Worm (Caenorhabditis elegans): ENCODE data around the gene R07E3.4.

The R07E3.4 gene

ce11 chrX:10307495-10307894 is 25.7 kb downstream of the R07E3.4 start, which contains the start of gene F41E7.7:
Gene F41E7.7 (plus strand): TSS chrX:10307795.
- no peak for TF ChIP-seq F13C5.2 (tag; optimal IDR thresholded peaks at IDR 0.05)
- TF ChIP-seq sea-1 (GFP tag; conservative IDR thresholded peaks at IDR 0.05): no peak
- no peak for TF ChIP-seq flt-1 (GFP tag; IDR thresholded peaks at IDR 0.05)
- TF ChIP-seq tbx-37 (GFP tag; conservative IDR thresholded peaks at IDR 0.05): no peak

DNA sequence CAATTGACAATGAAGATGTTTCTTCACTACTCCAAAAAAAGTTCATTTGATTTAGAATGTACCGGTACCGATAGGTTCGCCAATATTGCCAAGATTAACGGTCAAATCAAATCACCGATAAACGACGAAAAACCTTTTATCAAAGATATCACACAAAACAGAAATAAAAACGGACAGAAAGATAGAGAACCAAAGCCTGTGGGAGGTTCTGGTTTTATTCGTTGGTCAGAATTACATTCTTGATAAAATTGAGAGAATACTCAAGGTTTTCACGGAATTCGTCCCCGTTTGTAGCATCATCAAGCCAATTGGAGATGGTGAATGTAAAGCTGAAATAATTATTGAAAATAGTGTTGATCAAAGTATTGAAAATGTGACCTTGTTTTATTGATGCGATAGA is 26.2 kb downstream of the R07E3.4 start:
- no peak for TF ChIP-seq sea-1 (GFP tag; conservative IDR thresholded peaks at IDR 0.05)
- no peak for TF ChIP-seq hnd-1 (tag; optimal IDR thresholded peaks at IDR 0.05)
- no peak for TF ChIP-seq ama-1 (optimal IDR thresholded peaks at IDR 0.05)
- TF ChIP-seq ets-7 (tag; optimal IDR thresholded peaks at IDR 0.05): no peak
- no peak for TF ChIP-seq hmg-4 (GFP tag; optimal IDR thresholded peaks at IDR 0.05)
- no peak for TF ChIP-seq B0310.2 (tag; optimal IDR thresholded peaks at IDR 0.05)
- no peak for TF ChIP-seq tra-4 (tag; optimal IDR thresholded peaks at IDR 0.05)
- no peak for TF ChIP-seq flt-1 (GFP tag; IDR thresholded peaks at IDR 0.05)
- TF ChIP-seq aly-1 (tag; optimal IDR thresholded peaks at IDR 0.05): no peak

DNA sequence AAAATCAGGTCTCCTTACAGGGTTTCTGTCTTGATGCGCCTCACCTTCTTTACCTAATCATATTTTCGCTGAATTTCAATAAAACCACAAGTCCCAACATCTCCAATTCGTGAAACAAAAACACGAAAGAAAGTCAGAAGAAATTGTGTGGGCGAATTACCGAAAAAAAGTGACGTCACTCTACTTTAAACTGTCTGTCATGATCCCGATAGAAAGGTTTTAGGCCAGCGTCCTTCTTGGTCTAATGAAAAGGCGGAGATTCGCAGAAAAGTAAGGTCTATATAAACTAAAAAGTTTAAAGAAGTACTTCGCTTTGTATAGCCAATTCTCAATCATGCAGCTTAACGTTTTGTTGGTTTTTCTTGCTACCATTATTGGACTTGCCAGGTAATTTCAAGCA is 26.9 kb downstream of the R07E3.4 start, which contains the start of gene cnc-8:
Gene cnc-8, plus strand, starts transcription at position 307 of the 400 bp plus-strand sequence.
- no peak for TF ChIP-seq hmg-4 (GFP tag; optimal IDR thresholded peaks at IDR 0.05)

- TF ChIP-seq aly-1 (tag; optimal IDR thresholded peaks at IDR 0.05): no peak
- TF ChIP-seq ets-7 (tag; optimal IDR thresholded peaks at IDR 0.05): no peak
- no peak for TF ChIP-seq flt-1 (GFP tag; IDR thresholded peaks at IDR 0.05)
- TF ChIP-seq tbx-37 (GFP tag; conservative IDR thresholded peaks at IDR 0.05): no peak
- TF ChIP-seq hmbx-1 (tag; optimal IDR thresholded peaks at IDR 0.05): no peak
- TF ChIP-seq ceh-36 (tag; optimal IDR thresholded peaks at IDR 0.05): no peak
- no peak for TF ChIP-seq F13C5.2 (tag; optimal IDR thresholded peaks at IDR 0.05)
- TF ChIP-seq tra-4 (tag; optimal IDR thresholded peaks at IDR 0.05): no peak
- TF ChIP-seq tbx-11 (GFP tag; IDR thresholded peaks at IDR 0.05): no peak
- no peak for TF ChIP-seq hmg-4 (GFP tag; optimal IDR thresholded peaks at IDR 0.05)
Measured at ce11 chrX:10304178-10304577, 29.0 kb downstream of the R07E3.4 start, which contains the start of gene fipr-21. Gene fipr-21 (plus strand): TSS chrX:10304529.

ce11 chrX:10302430-10302829 is 30.7 kb downstream of the R07E3.4 start, which contains the start of gene fip-5:
Gene fip-5 (plus strand): TSS chrX:10302741.
- TF ChIP-seq aly-1 (tag; optimal IDR thresholded peaks at IDR 0.05): no peak
- TF ChIP-seq F13C5.2 (tag; optimal IDR thresholded peaks at IDR 0.05): no peak
- no peak for TF ChIP-seq ets-7 (tag; optimal IDR thresholded peaks at IDR 0.05)
- no peak for TF ChIP-seq hnd-1 (tag; optimal IDR thresholded peaks at IDR 0.05)

- TF ChIP-seq tbx-37 (GFP tag; conservative IDR thresholded peaks at IDR 0.05): no peak
- TF ChIP-seq ets-7 (tag; optimal IDR thresholded peaks at IDR 0.05): no peak
- no peak for TF ChIP-seq hmbx-1 (tag; optimal IDR thresholded peaks at IDR 0.05)
- TF ChIP-seq pes-1 (GFP tag; IDR thresholded peaks at IDR 0.05): no peak
- TF ChIP-seq hmg-4 (GFP tag; optimal IDR thresholded peaks at IDR 0.05): no peak
- no peak for TF ChIP-seq tbx-11 (GFP tag; IDR thresholded peaks at IDR 0.05)
- no peak for TF ChIP-seq F13C5.2 (tag; optimal IDR thresholded peaks at IDR 0.05)
- TF ChIP-seq ceh-13 (GFP tag; optimal IDR thresholded peaks at IDR 0.05): no peak
- no peak for TF ChIP-seq sea-1 (GFP tag; conservative IDR thresholded peaks at IDR 0.05)
- no peak for TF ChIP-seq flt-1 (GFP tag; IDR thresholded peaks at IDR 0.05)
- no peak for TF ChIP-seq B0310.2 (tag; optimal IDR thresholded peaks at IDR 0.05)
Measured at ce11 chrX:10301920-10302319, 31.2 kb downstream of the R07E3.4 start.

DNA sequence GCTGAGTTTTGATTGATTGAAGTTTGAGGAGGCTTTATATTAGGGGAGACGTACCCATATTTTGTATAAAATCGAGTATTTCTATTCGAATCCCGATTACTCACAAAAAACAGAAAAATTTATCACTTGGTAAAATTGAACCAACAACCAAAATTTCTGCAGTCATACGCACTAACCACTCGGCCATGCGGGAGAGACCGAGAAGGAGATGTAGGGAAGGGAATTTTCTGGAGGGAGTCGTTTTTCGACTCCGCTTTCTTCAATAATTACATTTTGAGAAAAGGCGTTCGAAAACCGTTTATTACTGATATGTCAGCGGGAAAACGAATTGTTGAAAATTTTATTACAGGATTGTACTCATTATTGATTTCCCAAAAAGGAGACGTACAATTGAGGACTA is 34.2 kb downstream of the R07E3.4 start:
- TF ChIP-seq flt-1 (GFP tag; IDR thresholded peaks at IDR 0.05): 0 out of 2 replicates have a peak, but pooled peaks have one; percentile 5
- TF ChIP-seq pes-1 (GFP tag; IDR thresholded peaks at IDR 0.05): peak; percentile 61; the same call in 1 of the 2 replicates

DNA sequence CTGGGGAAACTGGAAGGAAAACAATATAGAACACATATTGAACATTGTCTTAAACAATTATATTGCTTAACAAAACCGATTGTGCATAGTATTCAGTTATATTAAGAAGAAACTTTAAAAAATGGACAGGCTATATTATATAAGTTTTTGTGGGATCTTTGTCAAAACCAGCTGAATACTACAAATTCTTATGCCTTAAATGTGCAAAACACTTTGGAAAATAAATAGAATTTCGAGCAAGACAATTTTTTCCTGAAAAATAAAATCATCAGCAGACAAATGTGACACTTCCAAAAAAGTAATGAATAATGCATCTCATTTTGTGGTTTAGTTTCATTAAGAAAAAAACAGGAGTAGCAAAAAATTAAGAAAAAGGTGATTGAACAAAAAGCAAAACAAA is 35.7 kb downstream of the R07E3.4 start:
- TF ChIP-seq hnd-1 (tag; optimal IDR thresholded peaks at IDR 0.05) (no peak), ceh-36 (tag; optimal IDR thresholded peaks at IDR 0.05) (no peak), tra-4 (tag; optimal IDR thresholded peaks at IDR 0.05) (no peak), B0310.2 (tag; optimal IDR thresholded peaks at IDR 0.05) (no peak), ets-7 (tag; optimal IDR thresholded peaks at IDR 0.05) (no peak), scrt-1 (GFP tag; IDR thresholded peaks at IDR 0.05) (no peak), flt-1 (GFP tag; IDR thresholded peaks at IDR 0.05) (no peak), F13C5.2 (tag; optimal IDR thresholded peaks at IDR 0.05) (no peak), hmg-4 (GFP tag; optimal IDR thresholded peaks at IDR 0.05) (no peak), aly-1 (tag; optimal IDR thresholded peaks at IDR 0.05) (no peak), sea-1 (GFP tag; conservative IDR thresholded peaks at IDR 0.05) (no peak)

- TF ChIP-seq tbx-11 (GFP tag; IDR thresholded peaks at IDR 0.05) (no peak), ceh-13 (GFP tag; optimal IDR thresholded peaks at IDR 0.05) (no peak), hmbx-1 (tag; optimal IDR thresholded peaks at IDR 0.05) (no peak), flt-1 (GFP tag; IDR thresholded peaks at IDR 0.05) (no peak), sea-1 (GFP tag; conservative IDR thresholded peaks at IDR 0.05) (no peak), ets-7 (tag; optimal IDR thresholded peaks at IDR 0.05) (no peak), tbx-37 (GFP tag; conservative IDR thresholded peaks at IDR 0.05) (no peak)
Measured at ce11 chrX:10285634-10286033, 47.5 kb downstream of the R07E3.4 start, which contains the start of gene npr-6. Gene npr-6 (minus strand): TSS chrX:10285734.

Data from whole organism, early embryonic.